Worm (Caenorhabditis elegans) whole organism, L4 larva: ENCODE data around the gene nhr-44.

Source experiments
- ceh-82 ChIP-seq: sonication (generic microtip); optimal IDR thresholded peaks from 2 replicates; lab custom pipeline; 2017; ENCODE audit warnings: missing biosample characterization, missing genetic modification characterization
- ctbp-1 ChIP-seq: fragments of 200-800 bp; sonication (Bioruptor generic); IDR thresholded peaks from 2 replicates; pipeline ENCODE4 v1.3.6; 2022; ENCODE audit warnings: missing genetic modification reagents, missing genetic modification characterization, missing compliant biosample characterization
- fkh-10 ChIP-seq: fragments of 150-350 bp; optimal IDR thresholded peaks from 2 replicates; lab custom pipeline; 2014; ENCODE audit warnings: missing biosample characterization, missing genetic modification reagents, missing genetic modification characterization
- lin-1 ChIP-seq: fragments of 200-800 bp; sonication (Bioruptor generic); IDR thresholded peaks from 2 replicates; pipeline ENCODE4 v1.3.6; 2022; ENCODE audit warnings: missing genetic modification reagents, missing genetic modification characterization, missing compliant biosample characterization
- mdt-29 ChIP-seq: fragments of 200-800 bp; sonication (Bioruptor generic); IDR thresholded peaks from 2 replicates; pipeline ENCODE4 v1.3.6; 2022; ENCODE audit warnings: missing genetic modification reagents, missing genetic modification characterization, missing compliant biosample characterization
- pqm-1 ChIP-seq: sonication (generic microtip); optimal IDR thresholded peaks from 2 replicates; lab custom pipeline; 2017; ENCODE audit warnings: missing biosample characterization, missing genetic modification characterization
- saeg-2 ChIP-seq: fragments of 200-800 bp; sonication (Bioruptor generic); IDR thresholded peaks from 2 replicates; pipeline ENCODE4 v1.3.6; 2022; ENCODE audit warnings: missing genetic modification reagents, missing genetic modification characterization, missing compliant biosample characterization

DNA sequence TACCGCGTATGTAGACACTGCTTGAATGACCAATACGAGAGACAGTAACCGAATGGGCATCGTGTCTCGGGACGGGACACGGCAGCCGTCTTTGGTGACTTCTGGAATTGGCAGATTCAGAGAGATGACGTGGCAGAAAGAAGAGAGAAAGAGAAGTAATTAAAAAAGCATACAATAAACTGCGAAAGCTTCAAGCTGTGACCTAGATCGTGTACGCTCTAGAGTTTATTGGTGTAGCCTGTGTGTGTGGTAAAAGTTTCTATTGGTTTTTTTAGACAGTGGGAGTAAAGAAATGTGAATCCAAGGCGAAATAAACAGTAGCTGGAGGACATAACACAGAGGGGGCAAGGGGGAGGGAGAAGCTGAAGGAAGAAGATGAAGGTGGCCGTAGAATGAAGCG is 19.9 kb downstream of the nhr-44 start, which contains the start of gene T19A5.3:
- TF ChIP-seq fkh-10 (GFP tag; lab: Kevin White, UChicago) = no peak
- TF ChIP-seq ctbp-1 (GFP tag; lab: Robert Waterston, UW) = no peak
- TF ChIP-seq ceh-82 = no peak
- TF ChIP-seq lin-1 (GFP tag; lab: Robert Waterston, UW) = no peak
- TF ChIP-seq pqm-1 = no peak
- TF ChIP-seq saeg-2 (GFP tag; lab: Robert Waterston, UW) = no peak
- no peak for TF ChIP-seq mdt-29 (GFP tag; lab: Robert Waterston, UW)
